Fruit fly (Drosophila melanogaster): Measurements from ENCODE around the gene CG13875.

The CG13875 gene

DNA sequence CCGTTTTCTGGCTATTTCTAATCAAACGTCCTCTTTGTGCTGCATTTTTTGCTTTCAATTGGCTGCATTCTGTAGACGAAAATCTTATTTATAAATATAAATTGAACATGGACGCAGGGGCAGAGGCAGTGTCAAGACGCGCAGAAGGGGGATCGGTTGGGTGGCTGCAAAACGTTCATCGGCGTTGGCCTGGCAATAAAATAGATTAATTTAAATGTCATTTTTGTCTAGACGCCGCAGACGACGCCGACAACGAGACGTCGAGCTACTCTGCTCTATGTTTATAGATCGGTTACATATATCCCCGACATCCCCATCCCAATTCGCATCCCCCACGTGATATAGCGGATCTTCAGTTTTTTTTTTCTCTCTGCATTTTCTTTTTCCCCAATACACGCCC lies 46.3 kb upstream of the CG13875 start:
- TF ChIP-seq Blimp-1 (GFP tag; optimal IDR thresholded peaks at IDR 0.05) (no peak), Sox14 (GFP tag; optimal IDR thresholded peaks at IDR 0.05) (no peak), svp (GFP tag) (peak; percentile 37), CG6808 (GFP tag; optimal IDR thresholded peaks at IDR 0.05) (no peak), esn (GFP tag; optimal IDR thresholded peaks at IDR 0.05) (no peak), Eip78C (GFP tag) (peak; percentile 31)

DNA sequence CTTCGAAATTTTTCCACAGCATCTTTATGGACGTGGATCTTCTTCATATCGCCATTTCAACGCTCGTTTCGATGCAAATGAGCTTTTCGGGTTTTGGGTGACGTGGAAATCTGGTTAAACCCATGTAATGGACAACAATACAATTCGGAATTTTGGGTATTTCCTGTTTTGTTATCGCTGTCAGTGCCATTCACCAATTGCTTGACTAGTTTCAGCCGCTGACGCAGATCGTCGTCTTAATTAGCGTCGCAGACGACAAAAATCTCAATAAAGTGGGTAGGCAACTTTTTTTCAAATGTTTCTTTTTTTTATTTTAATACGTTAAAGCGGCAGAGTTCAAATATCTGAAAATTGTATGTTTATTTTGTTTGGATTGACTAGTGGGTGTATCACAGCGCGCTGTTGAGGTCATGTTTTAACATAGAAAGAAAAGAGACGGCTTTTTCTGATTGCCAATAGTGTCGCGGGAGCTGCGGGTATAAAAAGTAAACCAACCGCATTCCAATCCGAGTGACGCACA lies 45.9 kb upstream of the CG13875 start:
- TF ChIP-seq CG10631 (GFP tag; optimal IDR thresholded peaks at IDR 0.05) (no peak), CG6163 (GFP tag; IDR thresholded peaks at IDR 0.05) (no peak), OdsH (GFP tag; optimal IDR thresholded peaks at IDR 0.05) (no peak)

DNA sequence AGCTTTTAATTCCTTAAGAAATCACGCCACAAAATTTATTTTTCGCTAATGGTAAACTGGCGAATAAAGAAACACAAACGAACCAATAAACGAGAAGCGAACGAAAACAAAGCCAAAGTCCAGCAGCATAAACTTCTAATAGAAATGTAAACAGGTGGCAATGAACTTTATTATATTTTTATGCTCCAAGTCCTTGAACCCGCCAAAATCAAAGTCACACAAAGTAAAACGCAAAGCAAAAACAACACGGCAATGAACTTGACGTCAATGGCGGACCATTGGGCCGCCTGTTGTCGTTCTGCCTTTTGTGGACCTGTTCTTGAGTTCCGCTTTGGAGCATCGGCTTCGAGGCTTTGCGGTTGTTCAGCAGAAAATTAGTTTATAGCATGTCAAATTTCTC lies 44.9 kb upstream of the CG13875 start:
- TF ChIP-seq CG11902 (GFP tag; optimal IDR thresholded peaks at IDR 0.05): no peak
- TF ChIP-seq Smox (GFP tag; optimal IDR thresholded peaks at IDR 0.05): no peak
- no peak for TF ChIP-seq CG9139 (GFP tag; optimal IDR thresholded peaks at IDR 0.05)
- TF ChIP-seq salr (GFP tag; optimal IDR thresholded peaks at IDR 0.05): no peak
- no peak for TF ChIP-seq CG6808 (GFP tag; optimal IDR thresholded peaks at IDR 0.05)
- no peak for TF ChIP-seq CG4318 (GFP tag; optimal IDR thresholded peaks at IDR 0.05)
- TF ChIP-seq CG8319 (GFP tag; optimal IDR thresholded peaks at IDR 0.05): no peak
- no peak for TF ChIP-seq CG34406 (GFP tag; optimal IDR thresholded peaks at IDR 0.05)
- no peak for TF ChIP-seq CG7368 (GFP tag; optimal IDR thresholded peaks at IDR 0.05)
- no peak for TF ChIP-seq CG1621 (tag; optimal IDR thresholded peaks at IDR 0.05)
- TF ChIP-seq CG8632 (GFP tag; optimal IDR thresholded peaks at IDR 0.05): no peak
- TF ChIP-seq vri (GFP tag; optimal IDR thresholded peaks at IDR 0.05): no peak
- no peak for TF ChIP-seq Sox14 (GFP tag; optimal IDR thresholded peaks at IDR 0.05)
- no peak for TF ChIP-seq CG6854 (GFP tag; optimal IDR thresholded peaks at IDR 0.05)
- no peak for TF ChIP-seq Hr38 (GFP tag; optimal IDR thresholded peaks at IDR 0.05)
- no peak for TF ChIP-seq Blimp-1 (GFP tag; optimal IDR thresholded peaks at IDR 0.05)
- TF ChIP-seq fd59A (GFP tag; optimal IDR thresholded peaks at IDR 0.05): no peak

DNA sequence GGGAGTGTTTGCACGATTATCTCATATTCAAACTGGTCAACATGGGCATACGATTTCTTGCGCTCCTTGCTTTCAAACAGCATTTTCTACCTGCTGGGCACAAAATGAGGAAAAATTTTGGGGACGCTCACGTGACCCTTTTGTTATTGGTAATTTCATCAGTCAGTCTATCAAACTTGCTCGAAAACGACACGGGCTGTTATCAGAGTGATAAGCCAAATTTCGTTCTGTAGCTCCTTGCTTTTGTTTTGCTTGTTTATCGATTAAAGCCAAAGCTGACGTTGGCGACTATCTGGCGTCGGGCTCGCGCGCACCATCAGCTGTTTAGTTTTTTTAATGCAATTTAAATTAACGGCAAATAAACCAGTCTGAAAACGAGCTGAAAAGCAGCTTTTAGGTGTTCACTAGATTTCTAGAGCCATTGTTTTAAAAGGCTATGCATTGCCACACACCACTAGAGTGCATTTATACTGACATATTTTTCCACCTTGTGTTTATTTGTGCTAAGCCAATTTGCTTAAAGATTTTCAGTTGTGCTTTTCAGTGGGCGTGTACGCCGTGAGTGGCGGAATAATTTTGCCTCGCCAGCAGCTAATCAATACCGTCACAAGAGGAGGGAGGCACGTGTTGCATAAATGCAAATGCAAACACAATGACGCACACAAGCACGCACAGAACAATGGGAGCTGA lies 43.0 kb upstream of the CG13875 start:
- TF ChIP-seq CG6276 (GFP tag; optimal IDR thresholded peaks at IDR 0.05): no peak
- no peak for TF ChIP-seq CG4318 (GFP tag; optimal IDR thresholded peaks at IDR 0.05)
- TF ChIP-seq achi (GFP tag; optimal IDR thresholded peaks at IDR 0.05): no peak
- no peak for TF ChIP-seq CG1621 (tag; optimal IDR thresholded peaks at IDR 0.05)
- no peak for TF ChIP-seq spab (GFP tag; optimal IDR thresholded peaks at IDR 0.05)
- TF ChIP-seq CG6163 (GFP tag; IDR thresholded peaks at IDR 0.05): 0 out of 3 replicates have a peak, but pooled peaks have one; percentile 26
- TF ChIP-seq CG10669 (GFP tag; optimal IDR thresholded peaks at IDR 0.05): no peak
- TF ChIP-seq CG31627 (GFP tag; optimal IDR thresholded peaks at IDR 0.05): no peak
- no peak for TF ChIP-seq CG32006 (GFP tag; optimal IDR thresholded peaks at IDR 0.05)
- TF ChIP-seq Hr38 (GFP tag; optimal IDR thresholded peaks at IDR 0.05): no peak
- no peak for TF ChIP-seq CG11294 (GFP tag; IDR thresholded peaks at IDR 0.05)
- TF ChIP-seq svp (GFP tag): peak; percentile 47
- no peak for TF ChIP-seq CG8319 (GFP tag; optimal IDR thresholded peaks at IDR 0.05)
- TF ChIP-seq CG6854 (GFP tag; optimal IDR thresholded peaks at IDR 0.05): peak; percentile 18
- TF ChIP-seq CG11902 (GFP tag; optimal IDR thresholded peaks at IDR 0.05): no peak

DNA sequence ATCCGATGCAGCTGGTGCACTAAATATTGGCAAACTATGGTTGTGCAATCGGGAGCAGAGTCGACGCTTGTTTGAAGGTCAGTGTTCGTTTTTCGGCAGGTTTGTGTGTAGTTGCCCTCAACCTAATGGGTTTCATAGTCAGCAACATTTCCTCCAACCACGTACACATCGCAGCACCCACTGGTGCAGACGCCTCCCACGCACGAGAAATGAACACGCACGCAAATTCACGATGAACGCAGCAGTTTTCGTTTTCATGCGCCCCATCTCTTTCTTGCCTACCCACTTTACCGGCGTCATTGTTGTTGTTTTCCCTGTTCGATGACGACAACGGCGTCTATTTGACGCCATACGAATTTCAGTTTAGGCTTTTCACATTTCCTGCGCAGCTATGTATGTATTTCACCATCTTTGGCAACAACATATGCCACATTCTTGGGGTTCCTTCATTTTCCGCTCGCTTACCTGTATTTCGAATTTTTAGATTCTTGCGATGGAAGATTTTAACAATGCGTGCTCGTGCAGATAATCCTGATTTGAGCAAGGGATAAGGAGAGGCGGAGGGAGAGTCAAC lies 42.0 kb upstream of the CG13875 start:
- TF ChIP-seq Lpt (GFP tag; optimal IDR thresholded peaks at IDR 0.05): no peak
- peak; percentile 52 for TF ChIP-seq svp (GFP tag)
- peak in 1 of 2 experiments; percentile 38 for TF ChIP-seq ss (GFP tag; optimal IDR thresholded peaks at IDR 0.05)
